Fruit fly (Drosophila melanogaster) whole organism, prepupa: ENCODE data around the gene RhoGAP18B.

Source experiments
- Blimp-1 ChIP-seq: fragments of 200-800 bp; sonication (Bioruptor generic); optimal IDR thresholded peaks from 3 replicates; lab custom pipeline; 2017; ENCODE audit warnings: missing biosample characterization, missing genetic modification characterization, mild to moderate bottlenecking, moderate library complexity, missing genetic modification reagents
- CG10631 ChIP-seq: fragments of 200-800 bp; sonication (Bioruptor generic); optimal IDR thresholded peaks from 2 replicates; lab custom pipeline; 2016; ENCODE audit warnings: missing biosample characterization, missing genetic modification characterization
- CG10669 ChIP-seq: fragments of 200-800 bp; sonication (Bioruptor generic); optimal IDR thresholded peaks from 3 replicates; lab custom pipeline; 2018; ENCODE audit warnings: missing biosample characterization, mild to moderate bottlenecking, missing genetic modification characterization, moderate library complexity
- CG11294 ChIP-seq: fragments of 200-800 bp; sonication (Bioruptor generic); IDR thresholded peaks from 2 replicates; pipeline ENCODE4 v1.3.6; 2022; ENCODE audit warnings: missing biosample characterization, missing genetic modification characterization
- CG11902 ChIP-seq: fragments of 200-800 bp; sonication (Bioruptor generic); optimal IDR thresholded peaks from 3 replicates; lab custom pipeline; 2016; ENCODE audit warnings: missing biosample characterization, missing genetic modification characterization
- CG15336 ChIP-seq: fragments of 200-800 bp; sonication (Bioruptor generic); IDR thresholded peaks from 2 replicates; pipeline ENCODE4 v1.3.6; 2022; ENCODE audit warnings: missing biosample characterization, missing genetic modification characterization
- CG1621 ChIP-seq: fragments of 200-800 bp; sonication (Bioruptor generic); optimal IDR thresholded peaks from 3 replicates; lab custom pipeline; 2018; ENCODE audit warnings: missing biosample characterization, mild to moderate bottlenecking, missing genetic modification characterization
- CG16779 ChIP-seq: fragments of 200-800 bp; sonication (Bioruptor generic); optimal IDR thresholded peaks from 3 replicates; lab custom pipeline; 2017; ENCODE audit warnings: missing biosample characterization, mild to moderate bottlenecking, missing genetic modification characterization
- CG3032 ChIP-seq: fragments of 200-800 bp; optimal IDR thresholded peaks from 2 replicates; lab custom pipeline; 2019; ENCODE audit warnings: missing biosample characterization, mild to moderate bottlenecking, missing genetic modification characterization, moderate library complexity
- CG31627 ChIP-seq: fragments of 200-800 bp; sonication (Bioruptor generic); optimal IDR thresholded peaks from 3 replicates; lab custom pipeline; 2016; ENCODE audit warnings: missing biosample characterization, missing genetic modification characterization
- CG32006 ChIP-seq: fragments of 200-800 bp; sonication (Bioruptor generic); optimal IDR thresholded peaks from 3 replicates; lab custom pipeline; 2017; ENCODE audit warnings: missing biosample characterization, mild to moderate bottlenecking, missing genetic modification characterization
- CG34406 ChIP-seq: fragments of 200-800 bp; sonication (Bioruptor generic); optimal IDR thresholded peaks from 3 replicates; lab custom pipeline; 2016; ENCODE audit warnings: missing biosample characterization, missing genetic modification characterization
- CG4318 ChIP-seq: fragments of 200-800 bp; sonication (Bioruptor generic); optimal IDR thresholded peaks from 3 replicates; lab custom pipeline; 2017; ENCODE audit warnings: missing biosample characterization, mild to moderate bottlenecking, missing genetic modification characterization
- CG6163 ChIP-seq: fragments of 200-800 bp; sonication (Bioruptor generic); IDR thresholded peaks from 3 replicates; pipeline ENCODE4 v1.3.6; 2022; ENCODE audit warnings: missing biosample characterization, missing genetic modification characterization
- CG6276 ChIP-seq: fragments of 200-800 bp; sonication (Bioruptor generic); optimal IDR thresholded peaks from 2 replicates; lab custom pipeline; 2017; ENCODE audit warnings: missing biosample characterization, mild to moderate bottlenecking, missing genetic modification characterization
- CG6792 ChIP-seq: fragments of 200-800 bp; sonication (Bioruptor generic); optimal IDR thresholded peaks from 3 replicates; lab custom pipeline; 2016; ENCODE audit warnings: missing biosample characterization, missing genetic modification characterization
- CG6808 ChIP-seq: fragments of 200-800 bp; sonication (Bioruptor generic); optimal IDR thresholded peaks from 3 replicates; lab custom pipeline; 2017; ENCODE audit warnings: missing biosample characterization, missing genetic modification characterization, mild to moderate bottlenecking, moderate library complexity, missing genetic modification reagents
- CG6854 ChIP-seq: fragments of 200-800 bp; sonication (Bioruptor generic); optimal IDR thresholded peaks from 2 replicates; lab custom pipeline; 2017; ENCODE audit warnings: missing biosample characterization, mild to moderate bottlenecking, missing genetic modification characterization
- CG7368 ChIP-seq: fragments of 200-800 bp; sonication (Bioruptor generic); optimal IDR thresholded peaks from 3 replicates; lab custom pipeline; 2016; ENCODE audit warnings: missing biosample characterization, missing genetic modification characterization
- CG8119 ChIP-seq: fragments of 200-800 bp; sonication (Bioruptor generic); IDR thresholded peaks from 3 replicates; pipeline ENCODE4 v1.3.6; 2022; ENCODE audit warnings: missing biosample characterization, missing genetic modification characterization
- Eip75B ChIP-seq: fragments of 200-800 bp; sonication (Bioruptor generic); optimal IDR thresholded peaks from 3 replicates; lab custom pipeline; 2016; ENCODE audit warnings: missing biosample characterization, missing genetic modification characterization
- Eip78C ChIP-seq: fragments of 200-800 bp; sonication (Bioruptor generic); peaks from one replicate; lab custom pipeline; 2016; ENCODE audit warnings: missing biosample characterization, missing genetic modification characterization
- Eip93F ChIP-seq: fragments of 200-800 bp; sonication (Bioruptor generic); optimal IDR thresholded peaks from 2 replicates; lab custom pipeline; 2016; ENCODE audit warnings: missing biosample characterization, mild to moderate bottlenecking, missing genetic modification characterization
- Ets21C ChIP-seq: fragments of 200-800 bp; sonication (Bioruptor generic); optimal IDR thresholded peaks from 3 replicates; lab custom pipeline; 2016; ENCODE audit warnings: missing biosample characterization, missing genetic modification characterization
- Ets96B ChIP-seq: fragments of 200-800 bp; optimal IDR thresholded peaks from 2 replicates; lab custom pipeline; 2019; ENCODE audit warnings: missing biosample characterization, mild to moderate bottlenecking, missing genetic modification characterization, moderate library complexity
- Gug ChIP-seq: fragments of 200-800 bp; sonication (Bioruptor generic); IDR thresholded peaks from 2 replicates; pipeline ENCODE4 v1.3.6; 2022; ENCODE audit warnings: missing biosample characterization, missing genetic modification characterization
- Hr38 ChIP-seq: sonication (Bioruptor generic); optimal IDR thresholded peaks from 2 replicates; lab custom pipeline; 2016; ENCODE audit warnings: missing biosample characterization, missing genetic modification characterization
- Hr4 ChIP-seq: fragments of 200-800 bp; sonication (Bioruptor generic); optimal IDR thresholded peaks from 3 replicates; lab custom pipeline; 2016; ENCODE audit warnings: missing biosample characterization, missing genetic modification characterization
- Lpt ChIP-seq: fragments of 200-800 bp; sonication (Bioruptor generic); optimal IDR thresholded peaks from 3 replicates; lab custom pipeline; 2016; ENCODE audit warnings: missing biosample characterization, missing genetic modification characterization
- Met ChIP-seq: fragments of 200-800 bp; sonication (Bioruptor generic); optimal IDR thresholded peaks from 3 replicates; lab custom pipeline; 2016; ENCODE audit warnings: missing biosample characterization, missing genetic modification characterization
- OdsH ChIP-seq: fragments of 200-800 bp; sonication (Bioruptor generic); optimal IDR thresholded peaks from 3 replicates; lab custom pipeline; 2016; ENCODE audit warnings: missing biosample characterization, missing genetic modification characterization
- Smox ChIP-seq: fragments of 200-800 bp; sonication (Bioruptor generic); optimal IDR thresholded peaks from 3 replicates; lab custom pipeline; 2016; ENCODE audit warnings: missing biosample characterization, missing genetic modification characterization
- Sox102F ChIP-seq: fragments of 200-800 bp; sonication (Bioruptor generic); optimal IDR thresholded peaks from 2 replicates; lab custom pipeline; 2016; ENCODE audit warnings: missing biosample characterization, mild to moderate bottlenecking, missing genetic modification characterization
- Sox14 ChIP-seq: fragments of 200-800 bp; sonication (Bioruptor generic); optimal IDR thresholded peaks from 3 replicates; lab custom pipeline; 2016; ENCODE audit warnings: missing biosample characterization, missing genetic modification characterization
- Sox15 ChIP-seq: fragments of 200-800 bp; sonication (Bioruptor generic); optimal IDR thresholded peaks from 3 replicates; lab custom pipeline; 2016; ENCODE audit warnings: missing biosample characterization, missing genetic modification characterization
- achi ChIP-seq: fragments of 200-800 bp; sonication (Bioruptor generic); optimal IDR thresholded peaks from 3 replicates; lab custom pipeline; 2016; ENCODE audit warnings: missing biosample characterization, missing genetic modification characterization
- acj6 ChIP-seq: fragments of 200-800 bp; sonication (Bioruptor generic); optimal IDR thresholded peaks from 3 replicates; lab custom pipeline; 2016; ENCODE audit warnings: missing biosample characterization, missing genetic modification characterization
- dac ChIP-seq: fragments of 200-800 bp; sonication (Bioruptor generic); optimal IDR thresholded peaks from 2 replicates; lab custom pipeline; 2017; ENCODE audit warnings: missing biosample characterization, mild to moderate bottlenecking, missing genetic modification characterization
- dsx ChIP-seq: fragments of 200-800 bp; optimal IDR thresholded peaks from 3 replicates; lab custom pipeline; 2019; ENCODE audit warnings: missing biosample characterization, mild to moderate bottlenecking, missing genetic modification characterization, moderate library complexity; ENCODE audit not compliant: poor library complexity, severe bottlenecking
- esn ChIP-seq: fragments of 200-800 bp; sonication (Bioruptor generic); optimal IDR thresholded peaks from 2 replicates; lab custom pipeline; 2016; ENCODE audit warnings: missing biosample characterization, mild to moderate bottlenecking, missing genetic modification characterization, moderate library complexity
- fd85E ChIP-seq: fragments of 200-800 bp; sonication (Bioruptor generic); optimal IDR thresholded peaks from 3 replicates; lab custom pipeline; 2016; ENCODE audit warnings: missing biosample characterization, missing genetic modification characterization
- fkh ChIP-seq: fragments of 200-800 bp; sonication (Bioruptor generic); optimal IDR thresholded peaks from 3 replicates; lab custom pipeline; 2017; ENCODE audit warnings: missing biosample characterization, mild to moderate bottlenecking, missing genetic modification characterization, moderate library complexity
- lz ChIP-seq: fragments of 200-800 bp; sonication (Bioruptor generic); optimal IDR thresholded peaks from 3 replicates; lab custom pipeline; 2016; ENCODE audit warnings: missing biosample characterization, missing genetic modification characterization
- net ChIP-seq: fragments of 200-800 bp; sonication (Bioruptor generic); optimal IDR thresholded peaks from 3 replicates; lab custom pipeline; 2016; ENCODE audit warnings: missing biosample characterization, missing genetic modification characterization
- pdm3 ChIP-seq: fragments of 200-800 bp; sonication (Bioruptor generic); optimal IDR thresholded peaks from 3 replicates; lab custom pipeline; 2016; ENCODE audit warnings: missing biosample characterization, missing genetic modification characterization
- salr ChIP-seq, 2 experiments: fragments of 200-800 bp; sonication (Bioruptor generic); optimal IDR thresholded peaks; 3 replicates each; lab custom pipeline; 2016 to 2018; ENCODE audit warnings: missing biosample characterization in 2 of 2, missing genetic modification characterization in 2 of 2, mild to moderate bottlenecking in 1 of 2
- spab ChIP-seq: fragments of 200-800 bp; sonication (Bioruptor generic); optimal IDR thresholded peaks from 2 replicates; lab custom pipeline; 2017; ENCODE audit warnings: missing biosample characterization, mild to moderate bottlenecking, missing genetic modification characterization, missing genetic modification reagents
- ss ChIP-seq, 2 experiments: fragments of 200-800 bp; sonication (Bioruptor generic); optimal IDR thresholded peaks; 2 replicates in 1 of 2; 3 replicates in 1 of 2; lab custom pipeline; 2017 to 2018; ENCODE audit warnings: mild to moderate bottlenecking in 2 of 2, missing biosample characterization in 2 of 2, missing genetic modification characterization in 2 of 2, moderate library complexity in 1 of 2
- svp ChIP-seq: fragments of 200-800 bp; sonication (Bioruptor generic); peaks from one replicate; lab custom pipeline; 2016; ENCODE audit warnings: missing biosample characterization, missing genetic modification characterization
- topi ChIP-seq: fragments of 200-800 bp; sonication (Bioruptor generic); optimal IDR thresholded peaks from 3 replicates; lab custom pipeline; 2016; ENCODE audit warnings: missing biosample characterization, missing genetic modification characterization
- vri ChIP-seq: fragments of 200-800 bp; sonication (Bioruptor generic); optimal IDR thresholded peaks from 3 replicates; lab custom pipeline; 2016; ENCODE audit warnings: missing biosample characterization, mild to moderate bottlenecking, missing genetic modification characterization

Gene RhoGAP18B

DNA sequence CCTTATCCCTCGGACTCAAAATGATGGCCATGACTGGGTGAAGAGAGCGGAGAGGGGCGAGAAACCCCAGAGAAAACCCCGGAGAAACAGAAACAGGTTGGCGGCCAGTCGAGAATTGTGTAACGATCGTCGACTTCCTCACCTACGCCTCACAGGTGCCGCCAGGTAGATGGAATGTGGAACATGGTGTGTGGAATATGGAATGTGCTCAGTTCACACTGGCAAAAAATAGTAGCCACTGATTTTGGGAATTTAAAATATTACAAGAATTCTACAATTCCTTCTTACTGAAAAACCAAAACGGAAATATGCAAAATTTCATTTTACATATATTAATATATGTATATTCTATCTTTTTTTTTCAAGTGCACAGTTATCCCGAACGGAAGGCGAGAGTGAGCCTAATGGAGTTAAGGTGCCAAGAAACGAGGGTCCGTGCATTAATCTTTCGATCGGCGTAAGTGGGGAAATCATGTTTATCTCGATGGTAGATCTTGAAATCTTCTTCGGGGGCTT lies 10.9 kb downstream of the RhoGAP18B start:
- TF ChIP-seq Eip93F, result peak; percentile 63
- peak; percentile 89 for TF ChIP-seq acj6 (GFP tag; lab: Kevin White, UChicago)
- TF ChIP-seq CG1621 (tag; lab: Kevin White, UChicago), result peak; percentile 83
- peak; percentile 88 for TF ChIP-seq CG10669 (GFP tag; lab: Kevin White, UChicago)
- peak; percentile 89 for TF ChIP-seq CG10631 (GFP tag; lab: Kevin White, UChicago)
- TF ChIP-seq dsx (GFP tag; lab: Kevin White, UChicago), result peak; percentile 83
- TF ChIP-seq CG6792 (GFP tag; lab: Kevin White, UChicago), result peak; percentile 90
- peak; percentile 89 for TF ChIP-seq Ets96B
- TF ChIP-seq CG16779 (tag; lab: Kevin White, UChicago), result peak; percentile 75
- TF ChIP-seq Ets21C (GFP tag; lab: Kevin White, UChicago), result peak; percentile 52
- no peak for TF ChIP-seq dac
- peak; percentile 73 for TF ChIP-seq CG11902
- TF ChIP-seq CG32006 (GFP tag; lab: Kevin White, UChicago), result peak; percentile 80
- peak; percentile 43 for TF ChIP-seq fd85E (GFP tag; lab: Kevin White, UChicago)
- peak; percentile 80 for TF ChIP-seq CG8119 (GFP tag; lab: Robert Waterston, UW)
- TF ChIP-seq CG6854 (GFP tag; lab: Kevin White, UChicago), result peak; percentile 68
- TF ChIP-seq Eip78C (GFP tag; lab: Kevin White, UChicago), result peak; percentile 92
- peak; percentile 78 for TF ChIP-seq Lpt (GFP tag; lab: Kevin White, UChicago)
- TF ChIP-seq CG11294 (GFP tag; lab: Robert Waterston, UW), result 0 out of 2 replicates have a peak, but pooled peaks have one; percentile 63
- TF ChIP-seq ss (GFP tag; optimal IDR thresholded peaks at IDR 0.05; lab: Kevin White, UChicago), result peak; percentile 87 to 92
- peak; percentile 91 for TF ChIP-seq Blimp-1
- peak; percentile 45 for TF ChIP-seq CG4318 (GFP tag; lab: Kevin White, UChicago)
- TF ChIP-seq Hr4 (GFP tag; lab: Kevin White, UChicago), result peak; percentile 48
- TF ChIP-seq CG15336 (GFP tag; lab: Robert Waterston, UW), result peak; percentile 82
- peak; percentile 86 for TF ChIP-seq OdsH
- peak; percentile 84 for TF ChIP-seq net
- peak; percentile 82 for TF ChIP-seq pdm3
- peak; percentile 88 for TF ChIP-seq CG34406 (GFP tag; lab: Kevin White, UChicago)
- peak; percentile 83 for TF ChIP-seq topi (GFP tag; lab: Kevin White, UChicago)
- peak; percentile 91 for TF ChIP-seq svp
- peak; percentile 64 for TF ChIP-seq CG31627 (GFP tag; lab: Kevin White, UChicago)
- TF ChIP-seq Sox15, result peak; percentile 61
- no peak for TF ChIP-seq Hr38 (GFP tag; lab: Kevin White, UChicago)
- TF ChIP-seq CG6276 (GFP tag; lab: Kevin White, UChicago), result peak; percentile 68
- peak; percentile 76 for TF ChIP-seq Gug (GFP tag; lab: Robert Waterston, UW)
- peak; percentile 86 for TF ChIP-seq esn (GFP tag; lab: Kevin White, UChicago)
- TF ChIP-seq CG7368 (GFP tag; lab: Kevin White, UChicago), result peak; percentile 84
- TF ChIP-seq vri, result peak; percentile 91
- TF ChIP-seq Smox (GFP tag; lab: Kevin White, UChicago), result peak; percentile 79
- peak; percentile 68 to 75 for TF ChIP-seq salr (GFP tag; optimal IDR thresholded peaks at IDR 0.05; lab: Kevin White, UChicago)
- TF ChIP-seq Sox14 (GFP tag; lab: Kevin White, UChicago), result peak; percentile 73
- peak; percentile 89 for TF ChIP-seq CG6808 (GFP tag; lab: Kevin White, UChicago)
- TF ChIP-seq Met, result peak; percentile 85
- peak; percentile 85 for TF ChIP-seq Eip75B (GFP tag; lab: Kevin White, UChicago)
- TF ChIP-seq lz, result peak; percentile 72
- TF ChIP-seq CG3032 (tag; lab: Kevin White, UChicago), result peak; percentile 87
- no peak for TF ChIP-seq fkh (GFP tag; lab: Kevin White, UChicago)
- peak; percentile 84 for TF ChIP-seq Sox102F
- TF ChIP-seq achi (GFP tag; lab: Kevin White, UChicago), result peak; percentile 89
- peak; percentile 82 for TF ChIP-seq spab (GFP tag; lab: Kevin White, UChicago)
- peak; percentile 94 for TF ChIP-seq CG6163 (GFP tag; lab: Robert Waterston, UW)
